Fruit fly (Drosophila melanogaster): Measurements from ENCODE around the gene nmd.

nmd gene

DNA sequence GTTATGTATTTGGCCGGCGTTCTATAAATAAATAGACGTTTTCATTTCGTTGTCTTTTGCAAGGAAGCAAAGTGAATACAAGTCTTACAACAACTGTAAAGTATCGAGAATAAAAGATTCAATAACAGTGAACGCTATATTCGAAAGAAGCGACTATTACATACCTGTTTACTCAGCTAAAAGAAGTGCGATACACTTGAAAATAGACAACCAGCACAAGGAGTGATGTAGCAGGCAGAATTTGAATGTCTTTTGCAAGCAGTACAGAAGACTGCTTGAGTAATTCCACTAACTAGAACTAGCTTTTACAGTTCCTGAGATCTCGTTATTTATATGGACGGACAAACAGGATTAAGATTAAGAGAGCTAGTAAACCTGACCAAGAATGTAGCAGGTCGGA, 5.4 kb downstream of the nmd start (continued):
- TF ChIP-seq H2.0 (GFP tag; IDR thresholded peaks at IDR 0.05): no peak
- no peak for TF ChIP-seq Mad (GFP tag; optimal IDR thresholded peaks at IDR 0.05)
- no peak for TF ChIP-seq Blimp-1 (GFP tag; optimal IDR thresholded peaks at IDR 0.05)
- TF ChIP-seq CG6654 (GFP tag; optimal IDR thresholded peaks at IDR 0.05): no peak
- TF ChIP-seq luna (GFP tag; optimal IDR thresholded peaks at IDR 0.05): peak; percentile 28
- no peak for TF ChIP-seq CG15696 (tag; optimal IDR thresholded peaks at IDR 0.05)
- TF ChIP-seq CTCF (GFP tag; optimal IDR thresholded peaks at IDR 0.05): peak; percentile 20
- no peak for TF ChIP-seq mirr (GFP tag; optimal IDR thresholded peaks at IDR 0.05)
- TF ChIP-seq CG8765 (GFP tag; IDR thresholded peaks at IDR 0.05): no peak
- no peak for TF ChIP-seq danr (GFP tag; IDR thresholded peaks at IDR 0.05)
- peak; percentile 64 for TF ChIP-seq CG13287 (GFP tag; IDR thresholded peaks at IDR 0.05; ENCODE audit: partially characterized antibody)
- no peak for TF ChIP-seq dan (GFP tag; IDR thresholded peaks at IDR 0.05)
- TF ChIP-seq CG3995 (GFP tag; optimal IDR thresholded peaks at IDR 0.05): no peak
- TF ChIP-seq CG8924 (tag; optimal IDR thresholded peaks at IDR 0.05): peak; percentile 0
- TF ChIP-seq CG11456 (GFP tag; IDR thresholded peaks at IDR 0.05): no peak
- TF ChIP-seq CG13424 (tag; optimal IDR thresholded peaks at IDR 0.05): no peak
- TF ChIP-seq CG18476 (GFP tag; optimal IDR thresholded peaks at IDR 0.05): no peak
- TF ChIP-seq CG17361 (GFP tag; IDR thresholded peaks at IDR 0.05): no peak
- TF ChIP-seq NfI (GFP tag; optimal IDR thresholded peaks at IDR 0.05): peak; percentile 22
- no peak for TF ChIP-seq Spps (tag; optimal IDR thresholded peaks at IDR 0.05)
- no peak for TF ChIP-seq CG2129 (GFP tag; IDR thresholded peaks at IDR 0.05; ENCODE audit: partially characterized antibody)
- 0 out of 2 replicates have a peak, but pooled peaks have one; percentile 15 for TF ChIP-seq HLH3B (GFP tag; IDR thresholded peaks at IDR 0.05)
- TF ChIP-seq CG13296 (GFP tag; optimal IDR thresholded peaks at IDR 0.05): no peak
- TF ChIP-seq Taf1 (GFP tag; IDR thresholded peaks at IDR 0.05): no peak
- no peak for TF ChIP-seq peb (GFP tag; IDR thresholded peaks at IDR 0.05)
- TF ChIP-seq amos (GFP tag; IDR thresholded peaks at IDR 0.05; ENCODE audit: partially characterized antibody): no peak; the same call in 1 of the 2 replicates
- TF ChIP-seq CG13775 (GFP tag; optimal IDR thresholded peaks at IDR 0.05): no peak
- TF ChIP-seq Chrac-16 (GFP tag; optimal IDR thresholded peaks at IDR 0.05): no peak
- TF ChIP-seq nom (GFP tag; optimal IDR thresholded peaks at IDR 0.05): no peak
- TF ChIP-seq pita (GFP tag; optimal IDR thresholded peaks at IDR 0.05): no peak
- TF ChIP-seq Dip2 (GFP tag; IDR thresholded peaks at IDR 0.05): no peak
- TF ChIP-seq CG31388 (GFP tag; optimal IDR thresholded peaks at IDR 0.05): no peak
- no peak for TF ChIP-seq Sox100B (GFP tag; optimal IDR thresholded peaks at IDR 0.05)
- TF ChIP-seq CG12104 (GFP tag; optimal IDR thresholded peaks at IDR 0.05): no peak
- TF ChIP-seq CG4282 (GFP tag; optimal IDR thresholded peaks at IDR 0.05): no peak
- no peak for TF ChIP-seq Hr51 (GFP tag; optimal IDR thresholded peaks at IDR 0.05)
- TF ChIP-seq cato (GFP tag; optimal IDR thresholded peaks at IDR 0.05; ENCODE audit: borderline replicate concordance): no peak
- no peak for TF ChIP-seq CG6272 (GFP tag; IDR thresholded peaks at IDR 0.05)
- TF ChIP-seq dati (GFP tag; IDR thresholded peaks at IDR 0.05): no peak
- TF ChIP-seq CG12744 (GFP tag; optimal IDR thresholded peaks at IDR 0.05): no peak
- TF ChIP-seq hth (optimal IDR thresholded peaks at IDR 0.05): no peak
- no peak for TF ChIP-seq otp (GFP tag; IDR thresholded peaks at IDR 0.05)
- TF ChIP-seq CG34422 (GFP tag; IDR thresholded peaks at IDR 0.05): no peak
- TF ChIP-seq Hand (GFP tag; optimal IDR thresholded peaks at IDR 0.05): no peak
- no peak for TF ChIP-seq sim (GFP tag; IDR thresholded peaks at IDR 0.05)
- no peak for TF ChIP-seq slbo (GFP tag; IDR thresholded peaks at IDR 0.05)
- TF ChIP-seq Side (GFP tag; optimal IDR thresholded peaks at IDR 0.05): no peak
- no peak for TF ChIP-seq bowl (GFP tag; IDR thresholded peaks at IDR 0.05)
- no peak for TF ChIP-seq CG17802 (tag; optimal IDR thresholded peaks at IDR 0.05)
- no peak for TF ChIP-seq CG10366 (GFP tag; IDR thresholded peaks at IDR 0.05)
- TF ChIP-seq CG42726 (GFP tag; IDR thresholded peaks at IDR 0.05; ENCODE audit: partially characterized antibody): no peak
- no peak for TF ChIP-seq CG5953 (GFP tag; IDR thresholded peaks at IDR 0.05)
- no peak for TF ChIP-seq slp2 (GFP tag; optimal IDR thresholded peaks at IDR 0.05)
